Fruit fly (Drosophila melanogaster) whole organism, embryonic: ENCODE results near the gene Rtca.

Experiments
- Ada2b ChIP-seq: fragments of 200-800 bp; sonication (Bioruptor generic); IDR thresholded peaks from 2 replicates; pipeline ENCODE4 v1.3.6; 2022; ENCODE audit warnings: missing biosample characterization, missing genetic modification characterization
- Awh ChIP-seq: fragments of 200-800 bp; sonication (Bioruptor generic); IDR thresholded peaks from 2 replicates; pipeline ENCODE4, ENCODE4 v1.3.6; 2022; ENCODE audit warnings: missing biosample characterization, missing genetic modification characterization
- B-H1 ChIP-seq: fragments of 200-800 bp; sonication (Bioruptor generic); IDR thresholded peaks from 3 replicates; pipeline ENCODE4 v1.3.6; 2022; ENCODE audit warnings: missing biosample characterization, missing genetic modification characterization
- BEAF-32 ChIP-seq: fragments of 200-800 bp; sonication (Bioruptor generic); optimal IDR thresholded peaks from 3 replicates; lab custom pipeline; 2017; ENCODE audit warnings: missing biosample characterization, missing genetic modification characterization, mild to moderate bottlenecking, moderate library complexity, missing genetic modification reagents
- CG12155 ChIP-seq: fragments of 200-800 bp; sonication (Bioruptor generic); optimal IDR thresholded peaks from 3 replicates; lab custom pipeline; 2016; ENCODE audit warnings: missing biosample characterization, missing genetic modification characterization
- CG15514 ChIP-seq: fragments of 200-800 bp; sonication (Bioruptor generic); optimal IDR thresholded peaks from 3 replicates; lab custom pipeline; 2017; ENCODE audit warnings: missing biosample characterization, missing genetic modification characterization, mild to moderate bottlenecking, moderate library complexity, missing genetic modification reagents
- CG16779 ChIP-seq: fragments of 200-800 bp; sonication (Bioruptor generic); IDR thresholded peaks from 2 replicates; pipeline ENCODE4 v1.3.6; 2022; ENCODE audit warnings: missing biosample characterization, missing genetic modification characterization
- CG17328 ChIP-seq: fragments of 200-800 bp; sonication (Bioruptor generic); IDR thresholded peaks from 2 replicates; pipeline ENCODE4 v1.3.6; 2022; ENCODE audit warnings: missing biosample characterization, missing genetic modification characterization
- CG18262 ChIP-seq: fragments of 200-800 bp; optimal IDR thresholded peaks from 3 replicates; lab custom pipeline; 2019; ENCODE audit warnings: missing biosample characterization, mild to moderate bottlenecking, missing genetic modification characterization, moderate library complexity
- CG2120 ChIP-seq: fragments of 200-800 bp; sonication (Bioruptor generic); optimal IDR thresholded peaks from 3 replicates; lab custom pipeline; 2016; ENCODE audit warnings: missing biosample characterization, missing genetic modification characterization
- CG30020 ChIP-seq: fragments of 200-800 bp; optimal IDR thresholded peaks from 2 replicates; lab custom pipeline; 2019; ENCODE audit warnings: missing biosample characterization, mild to moderate bottlenecking, missing genetic modification characterization, moderate library complexity
- CG30403 ChIP-seq: fragments of 200-800 bp; sonication (Bioruptor generic); optimal IDR thresholded peaks from 3 replicates; lab custom pipeline; 2016; ENCODE audit warnings: missing biosample characterization, missing genetic modification characterization
- CG3281 ChIP-seq: fragments of 200-800 bp; sonication (Bioruptor generic); optimal IDR thresholded peaks from 3 replicates; lab custom pipeline; 2017; ENCODE audit warnings: missing biosample characterization, mild to moderate bottlenecking, missing genetic modification characterization
- CG4854 ChIP-seq: fragments of 200-800 bp; sonication (Bioruptor generic); optimal IDR thresholded peaks from 2 replicates; lab custom pipeline; 2016; ENCODE audit warnings: missing biosample characterization, missing genetic modification characterization, inconsistent platforms
- CG6654 ChIP-seq: fragments of 200-800 bp; sonication (Bioruptor generic); optimal IDR thresholded peaks from 2 replicates; lab custom pipeline; 2017; ENCODE audit warnings: missing biosample characterization, mild to moderate bottlenecking, missing genetic modification characterization
- CG6683 ChIP-seq: fragments of 200-800 bp; sonication (Bioruptor generic); optimal IDR thresholded peaks from 2 replicates; lab custom pipeline; 2017; ENCODE audit warnings: missing biosample characterization, mild to moderate bottlenecking, missing genetic modification characterization, missing genetic modification reagents
- CG7786 ChIP-seq: fragments of 200-800 bp; sonication (Bioruptor generic); optimal IDR thresholded peaks from 2 replicates; lab custom pipeline; 2016; ENCODE audit warnings: missing biosample characterization, missing genetic modification characterization
- CG8359 ChIP-seq: fragments of 200-800 bp; sonication (Bioruptor generic); optimal IDR thresholded peaks from 2 replicates; lab custom pipeline; 2017; ENCODE audit warnings: missing biosample characterization, mild to moderate bottlenecking, missing genetic modification characterization, borderline replicate concordance
- CG8944 ChIP-seq: fragments of 200-800 bp; sonication (Bioruptor generic); optimal IDR thresholded peaks from 3 replicates; lab custom pipeline; 2016; ENCODE audit warnings: missing biosample characterization, missing genetic modification characterization
- CG9797 ChIP-seq: fragments of 200-800 bp; sonication (Bioruptor generic); optimal IDR thresholded peaks from 3 replicates; lab custom pipeline; 2018; ENCODE audit warnings: missing biosample characterization, mild to moderate bottlenecking, missing genetic modification characterization
- CHES-1-like ChIP-seq: fragments of 200-800 bp; sonication (Bioruptor generic); optimal IDR thresholded peaks from 2 replicates; lab custom pipeline; 2016; ENCODE audit warnings: missing biosample characterization, missing genetic modification characterization
- Dbx ChIP-seq: fragments of 200-800 bp; sonication (Bioruptor generic); IDR thresholded peaks from 3 replicates; pipeline ENCODE4 v1.3.6; 2022; ENCODE audit warnings: missing biosample characterization, missing genetic modification characterization
- Deaf1 ChIP-seq: fragments of 200-800 bp; optimal IDR thresholded peaks from 3 replicates; lab custom pipeline; 2019; ENCODE audit warnings: missing biosample characterization, mild to moderate bottlenecking, missing genetic modification characterization, moderate library complexity
- Dek ChIP-seq: fragments of 200-800 bp; sonication (Bioruptor generic); optimal IDR thresholded peaks from 3 replicates; lab custom pipeline; 2019; ENCODE audit warnings: missing biosample characterization, mild to moderate bottlenecking, missing genetic modification characterization, moderate library complexity
- Jarid2 ChIP-seq: fragments of 200-800 bp; sonication (Bioruptor generic); optimal IDR thresholded peaks from 3 replicates; lab custom pipeline; 2017; ENCODE audit warnings: mild to moderate bottlenecking, missing biosample characterization, missing genetic modification reagents, missing genetic modification characterization
- NK7.1 ChIP-seq: fragments of 200-800 bp; sonication (Bioruptor generic); optimal IDR thresholded peaks from 3 replicates; lab custom pipeline; 2016; ENCODE audit warnings: missing biosample characterization, missing genetic modification characterization
- Nf-YA ChIP-seq: fragments of 200-800 bp; sonication (Bioruptor generic); IDR thresholded peaks from 2 replicates; pipeline ENCODE4 v1.3.6; 2022; ENCODE audit warnings: missing biosample characterization, missing genetic modification characterization
- Nf-YB ChIP-seq: fragments of 200-800 bp; sonication (Bioruptor generic); optimal IDR thresholded peaks from 3 replicates; lab custom pipeline; 2019; ENCODE audit warnings: missing biosample characterization, mild to moderate bottlenecking, missing genetic modification characterization, moderate library complexity
- chn ChIP-seq: fragments of 200-800 bp; sonication (Bioruptor generic); optimal IDR thresholded peaks from 2 replicates; lab custom pipeline; 2016; ENCODE audit warnings: missing biosample characterization, missing genetic modification characterization
- dysf ChIP-seq: fragments of 200-800 bp; sonication (Bioruptor generic); IDR thresholded peaks from 3 replicates; pipeline ENCODE4 v1.3.6; 2022; ENCODE audit warnings: missing biosample characterization, missing genetic modification characterization
- eve ChIP-seq, 2 experiments: fragments of >200 bp; optimal IDR thresholded peaks; 2 replicates each; lab custom pipeline; 2017; ENCODE audit warnings: missing biosample characterization in 2 of 2, missing genetic modification characterization in 2 of 2
- fd64A ChIP-seq: fragments of 200-800 bp; sonication (Bioruptor generic); optimal IDR thresholded peaks from 3 replicates; lab custom pipeline; 2018; ENCODE audit warnings: missing biosample characterization, mild to moderate bottlenecking, missing genetic modification characterization
- fru ChIP-seq: fragments of >200 bp; optimal IDR thresholded peaks from 2 replicates; lab custom pipeline; 2017
- grn ChIP-seq: fragments of 200-800 bp; sonication (Bioruptor generic); optimal IDR thresholded peaks from 3 replicates; lab custom pipeline; 2017; ENCODE audit warnings: missing biosample characterization, missing genetic modification characterization
- hbn ChIP-seq: fragments of 200-800 bp; sonication (Bioruptor generic); IDR thresholded peaks from 2 replicates; pipeline ENCODE4 v1.3.6; 2022; ENCODE audit warnings: missing biosample characterization, missing genetic modification characterization; ENCODE audit not compliant: partially characterized antibody
- jigr1 ChIP-seq: fragments of 200-800 bp; sonication (Bioruptor generic); IDR thresholded peaks from 3 replicates; pipeline ENCODE4 v1.3.6; 2022; ENCODE audit warnings: missing biosample characterization, missing genetic modification characterization
- jing ChIP-seq: fragments of 200-800 bp; sonication (Bioruptor generic); optimal IDR thresholded peaks from 2 replicates; lab custom pipeline; 2018; ENCODE audit warnings: missing biosample characterization, mild to moderate bottlenecking, missing genetic modification characterization
- nerfin-2 ChIP-seq: fragments of 200-800 bp; sonication (Bioruptor generic); IDR thresholded peaks from 2 replicates; pipeline ENCODE4 v1.3.6; 2022; ENCODE audit warnings: missing biosample characterization, missing genetic modification characterization; ENCODE audit not compliant: partially characterized antibody
- oc ChIP-seq: fragments of 200-800 bp; sonication (Bioruptor generic); optimal IDR thresholded peaks from 2 replicates; lab custom pipeline; 2018; ENCODE audit warnings: missing biosample characterization, mild to moderate bottlenecking, missing genetic modification characterization, moderate library complexity
- onecut ChIP-seq: fragments of 200-800 bp; sonication (Bioruptor generic); IDR thresholded peaks from 2 replicates; pipeline ENCODE4 v1.3.6; 2022; ENCODE audit warnings: missing biosample characterization, missing genetic modification characterization
- peb ChIP-seq: fragments of 200-800 bp; sonication (Bioruptor generic); IDR thresholded peaks from 2 replicates; pipeline ENCODE4 v1.3.6; 2022; ENCODE audit warnings: missing biosample characterization, missing genetic modification characterization
- sens ChIP-seq: fragments of 200-800 bp; sonication (Bioruptor generic); peaks from one replicate; lab custom pipeline; 2016; ENCODE audit warnings: missing biosample characterization, missing genetic modification characterization
- sima ChIP-seq: fragments of 200-800 bp; sonication (Bioruptor generic); optimal IDR thresholded peaks from 2 replicates; lab custom pipeline; 2016; ENCODE audit warnings: missing biosample characterization, missing genetic modification characterization
- sna ChIP-seq: fragments of 200-800 bp; sonication (Bioruptor generic); IDR thresholded peaks from 2 replicates; pipeline ENCODE4 v1.3.6; 2022; ENCODE audit warnings: missing biosample characterization, missing genetic modification characterization; ENCODE audit not compliant: partially characterized antibody
- sqz ChIP-seq: fragments of 200-800 bp; sonication (Bioruptor generic); optimal IDR thresholded peaks from 3 replicates; lab custom pipeline; 2018; ENCODE audit warnings: missing biosample characterization, mild to moderate bottlenecking, missing genetic modification characterization
- tio ChIP-seq: fragments of 200-800 bp; sonication (Bioruptor generic); optimal IDR thresholded peaks from 2 replicates; lab custom pipeline; 2017; ENCODE audit warnings: missing biosample characterization, missing genetic modification characterization, inconsistent platforms
- tx ChIP-seq: fragments of 200-800 bp; sonication (Bioruptor generic); optimal IDR thresholded peaks from 2 replicates; lab custom pipeline; 2016; ENCODE audit warnings: missing biosample characterization, missing genetic modification characterization
- usp ChIP-seq: fragments of >200 bp; optimal IDR thresholded peaks from 2 replicates; lab custom pipeline; 2017; ENCODE audit warnings: missing biosample characterization, missing genetic modification characterization
- zfh1 ChIP-seq: fragments of 200-800 bp; sonication (Bioruptor generic); IDR thresholded peaks from 3 replicates; pipeline ENCODE4 v1.3.6; 2022; ENCODE audit warnings: missing biosample characterization, missing genetic modification characterization

The Rtca gene

DNA sequence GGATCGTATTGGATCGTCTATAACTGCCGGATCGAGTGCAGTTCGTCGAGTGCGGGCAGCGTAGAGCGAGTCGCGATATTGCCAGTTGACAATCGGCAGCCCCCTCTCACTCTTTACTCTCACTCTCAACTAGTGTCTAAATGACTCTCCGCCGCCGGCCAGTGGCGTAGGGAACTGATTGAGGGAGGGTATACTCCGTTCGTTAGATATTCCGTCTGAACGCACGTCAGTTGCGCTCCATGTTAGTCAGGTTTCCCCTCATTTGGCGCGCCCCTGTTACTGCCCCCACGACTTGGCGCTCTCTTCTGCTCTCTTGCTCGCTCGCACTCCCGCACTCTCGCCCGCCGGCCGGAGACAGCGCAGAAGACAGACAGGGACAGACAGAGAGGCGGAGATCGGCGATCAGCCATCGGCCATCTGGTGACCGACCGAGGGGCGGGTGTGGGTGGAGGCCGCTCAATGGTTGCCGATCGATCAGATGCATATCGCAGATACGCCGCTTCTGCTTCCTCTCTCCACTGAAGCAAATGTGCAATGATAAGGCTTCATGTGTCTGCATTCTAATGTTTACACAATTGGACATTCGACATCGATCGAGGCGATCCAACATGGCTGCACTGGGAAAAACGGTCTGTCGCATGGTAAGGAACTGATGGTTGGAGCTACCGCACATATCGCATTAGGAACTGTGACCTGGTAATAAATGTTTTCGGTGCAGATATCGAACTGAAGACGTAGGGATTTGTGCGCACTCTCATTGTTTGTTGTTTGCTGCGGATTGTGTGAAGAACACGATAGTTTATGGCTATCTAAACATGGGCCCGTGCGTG lies 21.9 kb upstream of the Rtca start, which contains the start of gene moody (continued):
- TF ChIP-seq chn (GFP tag; lab: Kevin White, UChicago) = peak; percentile 97
- TF ChIP-seq nerfin-2 = no peak
- peak; percentile 16 for TF ChIP-seq BEAF-32 (GFP tag; lab: Kevin White, UChicago)
- peak; percentile 96 for TF ChIP-seq Nf-YA (GFP tag; lab: Robert Waterston, UW)
- TF ChIP-seq Dbx (GFP tag; lab: Robert Waterston, UW) = peak; percentile 99
- TF ChIP-seq Deaf1 (tag; lab: Kevin White, UChicago) = peak; percentile 86
- peak; percentile 96 for TF ChIP-seq peb (GFP tag; lab: Robert Waterston, UW)
- TF ChIP-seq CG16779 (GFP tag; lab: Robert Waterston, UW) = peak; percentile 99
- peak; percentile 95 for TF ChIP-seq CG3281 (GFP tag; lab: Kevin White, UChicago)
- peak; percentile 92 for TF ChIP-seq jigr1 (GFP tag; lab: Robert Waterston, UW)
- TF ChIP-seq Dek (tag; lab: Kevin White, UChicago) = peak; percentile 97
- TF ChIP-seq CG18262 (tag; lab: Kevin White, UChicago) = peak; percentile 89
- peak; percentile 94 for TF ChIP-seq oc (tag; lab: Kevin White, UChicago)
- 0 out of 2 replicates have a peak, but pooled peaks have one; percentile 17 for TF ChIP-seq sna (GFP tag; lab: Robert Waterston, UW)
- peak; percentile 100 for TF ChIP-seq grn (GFP tag; lab: Kevin White, UChicago)
- TF ChIP-seq CG30020 (tag; lab: Kevin White, UChicago) = peak; percentile 64
- TF ChIP-seq CG4854 (GFP tag; lab: Kevin White, UChicago) = peak; percentile 92
- TF ChIP-seq tio (GFP tag; lab: Kevin White, UChicago) = peak; percentile 81
- peak; percentile 98 for TF ChIP-seq tx (GFP tag; lab: Kevin White, UChicago)
- TF ChIP-seq sima (GFP tag; lab: Kevin White, UChicago) = peak; percentile 88
- TF ChIP-seq sens (GFP tag; lab: Kevin White, UChicago) = peak; percentile 99
- peak; percentile 87 for TF ChIP-seq CG6654 (GFP tag; lab: Kevin White, UChicago)
- peak; percentile 96 for TF ChIP-seq B-H1 (GFP tag; lab: Robert Waterston, UW)
- TF ChIP-seq sqz = peak; percentile 63
- TF ChIP-seq hbn (GFP tag; lab: Robert Waterston, UW) = peak; percentile 48; the same call in 1 of the 2 replicates
- TF ChIP-seq eve (GFP tag; optimal IDR thresholded peaks at IDR 0.05; lab: Kevin White, UChicago) = no peak
- TF ChIP-seq onecut (GFP tag; lab: Robert Waterston, UW) = peak; percentile 97
- peak; percentile 95 for TF ChIP-seq jing
- peak; percentile 98 for TF ChIP-seq Ada2b (GFP tag; lab: Robert Waterston, UW)
- peak; percentile 98 for TF ChIP-seq CG30403 (GFP tag; lab: Kevin White, UChicago)
- peak; percentile 98 for TF ChIP-seq Awh (GFP tag; lab: Robert Waterston, UW)
- TF ChIP-seq dysf (GFP tag; lab: Robert Waterston, UW) = peak; percentile 98
- peak; percentile 98 for TF ChIP-seq CG17328
- TF ChIP-seq CHES-1-like = peak; percentile 98
- peak; percentile 95 for TF ChIP-seq CG15514
- TF ChIP-seq CG2120 (GFP tag; lab: Kevin White, UChicago) = peak; percentile 99
- peak; percentile 98 for TF ChIP-seq CG8944 (GFP tag; lab: Kevin White, UChicago)
- peak; percentile 83 for TF ChIP-seq Jarid2 (GFP tag; lab: Kevin White, UChicago)
- peak; percentile 85 for TF ChIP-seq fd64A (GFP tag; lab: Kevin White, UChicago)
- no peak for TF ChIP-seq usp (GFP tag; lab: Kevin White, UChicago)
- peak; percentile 97 for TF ChIP-seq CG12155 (GFP tag; lab: Kevin White, UChicago)
- TF ChIP-seq CG8359 (GFP tag; lab: Kevin White, UChicago) = peak; percentile 73
- peak; percentile 35 for TF ChIP-seq CG9797 (GFP tag; lab: Kevin White, UChicago)
- peak; percentile 78 for TF ChIP-seq Nf-YB (GFP tag; lab: Kevin White, UChicago)
- TF ChIP-seq zfh1 (GFP tag; lab: Robert Waterston, UW) = peak; percentile 99
- peak; percentile 96 for TF ChIP-seq NK7.1 (GFP tag; lab: Kevin White, UChicago)
- no peak for TF ChIP-seq fru (lab: Kevin White, UChicago)
- peak; percentile 98 for TF ChIP-seq CG7786
- peak; percentile 94 for TF ChIP-seq CG6683 (GFP tag; lab: Kevin White, UChicago)
